Fruit fly (Drosophila melanogaster) whole organism: ENCODE data around the gene Cpsf6.

Experiments used
- CG8478 ChIP-seq: fragments of >200 bp; optimal IDR thresholded peaks from 2 replicates; lab custom pipeline; 2018; ENCODE audit warnings: inconsistent platforms
- Dll ChIP-seq: fragments of >200 bp; optimal IDR thresholded peaks from 2 replicates; lab custom pipeline; 2017
- EcR ChIP-seq, 2 experiments: fragments of >200 bp; optimal IDR thresholded peaks; 2 replicates each; lab custom pipeline; 2017; ENCODE audit warnings: missing biosample characterization in 2 of 2, missing genetic modification characterization in 2 of 2, missing genetic modification reagents in 2 of 2
- pan ChIP-seq: fragments of >200 bp; optimal IDR thresholded peaks from 2 replicates; lab custom pipeline; 2017

dm6 chr3L:8315141-8315816 lies at the start of gene Cpsf6:
- TF ChIP-seq pan (lab: Kevin White, UChicago) (no peak), CG8478 (lab: Kevin White, UChicago) (peak; percentile 65), EcR (GFP tag; optimal IDR thresholded peaks at IDR 0.05; lab: Kevin White, UChicago) (no peak), Dll (lab: Kevin White, UChicago) (no peak)
